Worm (Caenorhabditis elegans) whole organism, late embryonic: Measurements from ENCODE around the gene rcs-1.

Experiments used
- C08G9.2 ChIP-seq: sonication (generic microtip); optimal IDR thresholded peaks from 2 replicates; lab custom pipeline; 2016; ENCODE audit warnings: mild to moderate bottlenecking, missing genetic modification characterization, moderate library complexity, missing compliant biosample characterization
- F13H6.1 ChIP-seq: sonication (generic microtip); optimal IDR thresholded peaks from 2 replicates; lab custom pipeline; 2016; ENCODE audit warnings: missing genetic modification characterization, missing compliant biosample characterization
- K02D7.2 ChIP-seq: sonication (generic microtip); optimal IDR thresholded peaks from 2 replicates; lab custom pipeline; 2017; ENCODE audit warnings: mild to moderate bottlenecking, missing genetic modification characterization, missing compliant biosample characterization
- T23F11.4 ChIP-seq: fragments of 200-800 bp; sonication (Bioruptor generic); optimal IDR thresholded peaks from 2 replicates; lab custom pipeline; 2018; ENCODE audit warnings: mild to moderate bottlenecking, missing genetic modification characterization, missing compliant biosample characterization
- Y22D7AL.16 ChIP-seq: sonication (generic microtip); optimal IDR thresholded peaks from 2 replicates; lab custom pipeline; 2016; ENCODE audit warnings: missing genetic modification characterization, missing compliant biosample characterization
- ama-1 ChIP-seq: fragments of 150-350 bp; optimal IDR thresholded peaks from 2 replicates; lab custom pipeline; 2014
- ceh-14 ChIP-seq: sonication (generic microtip); optimal IDR thresholded peaks from 2 replicates; lab custom pipeline; 2016; ENCODE audit warnings: missing genotype, missing genetic modification characterization, missing compliant biosample characterization
- ceh-18 ChIP-seq: sonication (generic microtip); optimal IDR thresholded peaks from 2 replicates; lab custom pipeline; 2016; ENCODE audit warnings: missing genetic modification characterization, missing compliant biosample characterization
- ceh-19 ChIP-seq: fragments of 200-800 bp; sonication (Bioruptor generic); optimal IDR thresholded peaks from 2 replicates; lab custom pipeline; 2018; ENCODE audit warnings: mild to moderate bottlenecking, missing genetic modification characterization, missing compliant biosample characterization
- ceh-2 ChIP-seq: sonication (generic microtip); optimal IDR thresholded peaks from 2 replicates; lab custom pipeline; 2016; ENCODE audit warnings: missing genotype, missing genetic modification characterization, missing compliant biosample characterization
- ceh-22 ChIP-seq: sonication (generic microtip); optimal IDR thresholded peaks from 2 replicates; lab custom pipeline; 2017; ENCODE audit warnings: missing biosample characterization, missing genetic modification characterization
- ceh-30 ChIP-seq: fragments of 150-350 bp; optimal IDR thresholded peaks from 2 replicates; lab custom pipeline; 2014; ENCODE audit warnings: missing biosample characterization, missing genetic modification characterization
- ceh-48 ChIP-seq: sonication (generic microtip); optimal IDR thresholded peaks from 2 replicates; lab custom pipeline; 2016; ENCODE audit warnings: missing genetic modification characterization, inconsistent platforms, missing compliant biosample characterization
- che-1 ChIP-seq: sonication (generic microtip); optimal IDR thresholded peaks from 2 replicates; lab custom pipeline; 2016; ENCODE audit warnings: mild to moderate bottlenecking, missing genetic modification characterization, missing compliant biosample characterization
- dmd-4 ChIP-seq: sonication (generic microtip); optimal IDR thresholded peaks from 2 replicates; lab custom pipeline; 2016; ENCODE audit warnings: borderline replicate concordance, missing genetic modification characterization, missing compliant biosample characterization
- elt-2 ChIP-seq: sonication (generic microtip); optimal IDR thresholded peaks from 2 replicates; lab custom pipeline; 2016; ENCODE audit warnings: missing genetic modification reagents, missing genetic modification characterization, missing compliant biosample characterization
- elt-4 ChIP-seq: sonication (generic microtip); optimal IDR thresholded peaks from 2 replicates; lab custom pipeline; 2016; ENCODE audit warnings: missing genetic modification characterization, missing compliant biosample characterization
- fax-1 ChIP-seq: sonication (generic microtip); optimal IDR thresholded peaks from 2 replicates; lab custom pipeline; 2016; ENCODE audit warnings: missing genotype, missing genetic modification characterization, missing compliant biosample characterization
- fkh-6 ChIP-seq: sonication (generic microtip); optimal IDR thresholded peaks from 2 replicates; lab custom pipeline; 2016; ENCODE audit warnings: missing genetic modification characterization, missing compliant biosample characterization
- hlh-30 ChIP-seq: sonication (generic microtip); optimal IDR thresholded peaks from 2 replicates; lab custom pipeline; 2017; ENCODE audit warnings: antibody characterized with exemption, missing genetic modification characterization, missing compliant biosample characterization; ENCODE audit not compliant: insufficient read depth
- hlh-6 ChIP-seq: sonication (generic microtip); optimal IDR thresholded peaks from 2 replicates; lab custom pipeline; 2016; ENCODE audit warnings: missing genotype, missing genetic modification characterization, missing compliant biosample characterization
- hlh-8 ChIP-seq: sonication (generic microtip); optimal IDR thresholded peaks from 2 replicates; lab custom pipeline; 2016; ENCODE audit warnings: missing genotype, missing genetic modification characterization, missing compliant biosample characterization
- lim-6 ChIP-seq: sonication (generic microtip); optimal IDR thresholded peaks from 2 replicates; lab custom pipeline; 2016; ENCODE audit warnings: missing genetic modification characterization, missing compliant biosample characterization
- lin-11 ChIP-seq: fragments of 200-800 bp; sonication (Bioruptor generic); optimal IDR thresholded peaks from 2 replicates; lab custom pipeline; 2018; ENCODE audit warnings: mild to moderate bottlenecking, missing genetic modification characterization, missing compliant biosample characterization
- madf-2 ChIP-seq: sonication (generic microtip); optimal IDR thresholded peaks from 2 replicates; lab custom pipeline; 2017; ENCODE audit warnings: missing genetic modification characterization, missing compliant biosample characterization
- mec-3 ChIP-seq: sonication (generic microtip); optimal IDR thresholded peaks from 2 replicates; lab custom pipeline; 2016; ENCODE audit warnings: borderline replicate concordance, missing genetic modification characterization, missing compliant biosample characterization
- nfya-1 ChIP-seq: sonication (generic microtip); optimal IDR thresholded peaks from 2 replicates; lab custom pipeline; 2017; ENCODE audit warnings: missing genetic modification characterization, mild to moderate bottlenecking, missing compliant biosample characterization, antibody characterized with exemption, moderate library complexity
- odd-2 ChIP-seq: sonication (generic microtip); optimal IDR thresholded peaks from 2 replicates; lab custom pipeline; 2017; ENCODE audit warnings: antibody characterized with exemption, mild to moderate bottlenecking, missing genetic modification characterization, missing compliant biosample characterization
- pax-1 ChIP-seq: fragments of 150-350 bp; optimal IDR thresholded peaks from 2 replicates; lab custom pipeline; 2014; ENCODE audit warnings: missing biosample characterization, missing genetic modification characterization
- pha-2 ChIP-seq: sonication (generic microtip); optimal IDR thresholded peaks from 2 replicates; lab custom pipeline; 2017; ENCODE audit warnings: mild to moderate bottlenecking, missing genetic modification characterization, missing compliant biosample characterization
- pha-4 ChIP-seq: fragments of 150-350 bp; optimal IDR thresholded peaks from 2 replicates; lab custom pipeline; 2018; ENCODE audit warnings: missing biosample characterization, missing genetic modification reagents, missing genetic modification characterization
- pros-1 ChIP-seq: fragments of 150-350 bp; optimal IDR thresholded peaks from 2 replicates; lab custom pipeline; 2014; ENCODE audit warnings: missing biosample characterization, missing genetic modification reagents, missing genetic modification characterization
- ref-2 ChIP-seq: sonication (generic microtip); optimal IDR thresholded peaks from 2 replicates; lab custom pipeline; 2016; ENCODE audit warnings: missing genetic modification characterization, missing compliant biosample characterization
- rnt-1 ChIP-seq: sonication (generic microtip); optimal IDR thresholded peaks from 2 replicates; lab custom pipeline; 2016; ENCODE audit warnings: missing genetic modification characterization, missing compliant biosample characterization
- sdc-2 ChIP-seq: sonication (generic microtip); optimal IDR thresholded peaks from 2 replicates; lab custom pipeline; 2016; ENCODE audit warnings: missing genotype, missing genetic modification characterization, missing compliant biosample characterization
- syd-9 ChIP-seq: sonication (generic microtip); optimal IDR thresholded peaks from 2 replicates; lab custom pipeline; 2016; ENCODE audit warnings: mild to moderate bottlenecking, missing genetic modification characterization, moderate library complexity, missing compliant biosample characterization
- tbx-2 ChIP-seq: sonication (generic microtip); optimal IDR thresholded peaks from 2 replicates; lab custom pipeline; 2016; ENCODE audit warnings: missing genetic modification characterization, missing compliant biosample characterization
- ttx-3 ChIP-seq: sonication (generic microtip); optimal IDR thresholded peaks from 2 replicates; lab custom pipeline; 2016; ENCODE audit warnings: missing genetic modification reagents, missing genetic modification characterization, missing compliant biosample characterization
- unc-42 ChIP-seq: sonication (generic microtip); optimal IDR thresholded peaks from 2 replicates; lab custom pipeline; 2016; ENCODE audit warnings: missing genotype, missing genetic modification characterization, missing compliant biosample characterization
- unc-55 ChIP-seq: sonication (generic microtip); optimal IDR thresholded peaks from 2 replicates; lab custom pipeline; 2017; ENCODE audit warnings: missing biosample characterization, missing genetic modification reagents, missing genetic modification characterization
- zip-5 ChIP-seq: sonication (generic microtip); optimal IDR thresholded peaks from 2 replicates; lab custom pipeline; 2016; ENCODE audit warnings: missing genetic modification characterization, missing compliant biosample characterization

Gene rcs-1

DNA sequence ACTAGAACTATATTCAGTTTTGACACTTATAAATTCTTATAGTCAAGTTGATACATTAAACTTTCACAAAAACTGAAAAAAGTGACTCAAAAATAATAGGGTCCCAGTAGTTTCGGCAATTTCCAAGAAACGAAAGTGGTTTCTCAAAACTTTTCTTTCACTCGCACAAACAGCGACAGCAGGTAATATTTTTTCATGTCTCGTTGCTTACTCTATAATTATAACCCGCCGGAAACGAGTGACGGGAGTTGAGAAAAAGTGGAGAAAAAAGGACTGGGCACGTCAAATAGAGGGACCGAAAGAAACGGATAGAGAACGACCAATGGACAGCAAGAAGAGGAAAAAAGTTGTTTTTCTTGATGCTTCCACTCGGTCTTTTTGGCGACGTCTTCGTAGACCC, 28.4 kb downstream of the rcs-1 start:
- TF ChIP-seq unc-42 (tag; lab: Kevin White, UChicago) (no peak), F13H6.1 (tag; lab: Kevin White, UChicago) (no peak), ceh-14 (tag; lab: Kevin White, UChicago) (no peak), ceh-2 (tag; lab: Kevin White, UChicago) (no peak), elt-4 (no peak), ceh-18 (tag; lab: Kevin White, UChicago) (no peak), ceh-48 (tag; lab: Kevin White, UChicago) (no peak), hlh-30 (no peak), nfya-1 (tag; lab: Kevin White, UChicago) (no peak), pha-4 (tag; lab: Kevin White, UChicago) (no peak), fkh-6 (tag; lab: Kevin White, UChicago) (no peak), ceh-19 (GFP tag; lab: Kevin White, UChicago) (no peak), ttx-3 (tag; lab: Kevin White, UChicago) (no peak), elt-2 (tag; lab: Kevin White, UChicago) (no peak), che-1 (tag; lab: Kevin White, UChicago) (no peak), lim-6 (tag; lab: Kevin White, UChicago) (no peak), fax-1 (tag; lab: Kevin White, UChicago) (no peak), rnt-1 (tag; lab: Kevin White, UChicago) (no peak), ref-2 (tag; lab: Kevin White, UChicago) (no peak), lin-11 (tag; lab: Kevin White, UChicago) (no peak)

DNA sequence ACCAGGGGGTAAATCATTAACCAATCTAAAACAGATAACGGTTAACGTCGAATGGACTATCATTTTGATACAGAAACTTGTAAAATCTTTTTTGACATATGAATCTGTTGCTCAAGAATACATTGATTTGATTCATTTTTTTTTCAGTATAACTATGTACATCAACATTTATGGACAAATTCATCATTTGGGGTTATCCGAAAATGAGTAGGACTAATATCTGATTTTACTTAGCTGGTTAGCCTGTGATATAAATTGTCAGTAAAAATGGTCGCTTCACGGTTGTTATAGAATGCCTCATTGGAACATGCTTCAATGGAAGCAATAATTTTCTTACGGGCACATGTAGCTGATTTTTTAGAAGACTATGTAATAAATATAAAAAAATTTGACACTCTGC, 30.7 kb downstream of the rcs-1 start:
- TF ChIP-seq F13H6.1 (tag; lab: Kevin White, UChicago): no peak
- TF ChIP-seq ceh-30 (tag; lab: Kevin White, UChicago): no peak
- no peak for TF ChIP-seq elt-4

DNA sequence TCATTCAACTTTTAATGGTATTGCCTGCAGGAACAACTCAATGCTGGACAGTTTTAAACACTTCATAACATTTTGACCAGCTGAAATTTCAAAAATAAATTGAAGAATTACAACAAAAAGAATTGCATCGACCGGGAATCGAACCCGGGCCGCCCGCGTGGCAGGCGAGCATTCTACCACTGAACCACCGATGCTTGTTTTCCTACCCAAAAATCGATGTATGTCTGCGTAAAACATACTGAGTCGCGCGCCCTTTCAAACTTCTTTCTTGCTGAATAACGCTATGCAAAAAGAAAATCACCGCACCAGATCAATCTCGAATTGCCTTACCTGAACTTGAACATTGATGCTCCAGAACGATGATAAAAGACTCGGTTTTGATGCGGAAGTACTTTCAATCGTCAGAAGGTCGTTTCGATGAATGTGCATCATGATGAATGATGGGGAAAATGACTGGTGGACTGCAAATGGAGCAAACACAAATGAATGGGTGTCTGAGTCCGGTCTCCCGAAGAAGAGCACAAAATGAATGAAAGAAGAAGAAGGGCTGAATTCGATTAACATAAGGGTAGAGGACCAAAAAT, 31.5 kb downstream of the rcs-1 start, which contains the start of gene R04E5.7:
Gene R04E5.7 (minus strand): TSS at position 564 of the 584 bp plus-strand sequence.
- TF ChIP-seq madf-2: no peak
- TF ChIP-seq T23F11.4 (GFP tag; lab: Kevin White, UChicago): peak; percentile 36
- no peak for TF ChIP-seq odd-2 (tag; lab: Kevin White, UChicago)
- TF ChIP-seq C08G9.2 (tag; lab: Kevin White, UChicago): peak; percentile 37
- no peak for TF ChIP-seq dmd-4 (tag; lab: Kevin White, UChicago)

DNA sequence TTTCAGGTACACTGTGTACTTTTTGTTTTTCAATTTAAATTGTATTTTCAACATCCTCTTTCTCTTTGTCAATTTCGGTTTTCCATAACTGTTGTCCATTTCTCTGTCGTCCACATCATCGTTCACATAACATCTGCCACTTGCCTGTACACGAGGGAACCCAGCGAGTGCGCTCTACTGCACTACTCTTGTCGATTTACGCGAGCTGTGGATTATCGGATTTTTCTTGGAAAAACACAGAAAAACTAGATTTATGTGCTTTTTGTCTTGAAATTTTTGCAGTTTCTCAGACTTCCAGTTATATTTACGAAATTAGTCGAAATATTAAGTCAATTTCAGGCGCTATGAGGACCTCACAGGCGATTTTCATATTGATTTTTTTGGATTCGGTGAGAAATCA, 36.5 kb downstream of the rcs-1 start, which contains the start of gene chup-1:
Gene chup-1 (plus strand): TSS at position 340 of the 400 bp plus-strand sequence.
- TF ChIP-seq pros-1 (no peak), nfya-1 (tag; lab: Kevin White, UChicago) (peak; percentile 4), ceh-48 (tag; lab: Kevin White, UChicago) (peak; percentile 22)

DNA sequence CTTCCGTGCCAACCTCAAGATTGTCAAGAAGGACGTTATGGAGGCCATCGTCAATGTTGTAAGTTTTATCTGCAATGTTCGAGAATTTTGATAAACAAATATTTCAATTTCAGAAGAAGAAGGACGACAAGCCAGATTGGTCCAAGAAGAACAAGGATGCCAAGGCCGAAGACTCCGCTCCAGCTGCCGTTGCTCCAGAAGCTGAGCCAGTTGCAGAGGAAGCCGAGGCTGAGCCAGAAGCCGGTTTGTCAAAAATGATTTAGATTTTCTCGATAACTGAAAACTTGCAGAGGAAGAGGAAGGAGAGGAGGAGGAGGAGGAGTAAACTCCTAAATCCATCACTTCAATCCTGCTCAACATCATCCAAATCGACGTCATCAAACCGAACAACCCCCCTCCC, 38.2 kb downstream of the rcs-1 start:
- TF ChIP-seq ama-1: no peak
- no peak for TF ChIP-seq dmd-4 (tag; lab: Kevin White, UChicago)

DNA sequence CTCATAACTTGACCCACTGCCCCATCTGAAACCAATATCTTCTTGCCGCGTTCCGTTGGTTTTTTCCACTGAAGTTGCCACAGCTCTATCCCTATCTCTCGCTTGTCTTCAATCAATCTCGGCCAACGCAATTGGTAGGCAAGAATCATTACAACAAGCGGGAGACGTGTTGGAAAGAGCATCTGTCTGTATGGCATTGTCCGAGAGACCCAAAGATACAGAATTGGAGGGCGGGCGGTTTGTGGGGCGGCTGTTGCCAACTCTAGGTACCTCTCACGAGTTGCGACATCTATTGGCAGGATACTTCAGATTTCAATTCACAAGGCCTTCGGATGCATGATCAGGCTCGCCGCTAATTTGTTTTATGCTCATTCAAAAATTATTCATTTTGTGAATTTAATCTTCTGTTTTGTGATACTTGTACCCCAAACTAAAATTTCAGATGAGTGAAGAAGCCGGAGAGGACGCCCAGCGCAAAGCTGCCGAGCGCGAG, 39.3 kb downstream of the rcs-1 start, which contains the start of gene unc-27:
Gene unc-27 (plus strand): TSS at position 443 of the 493 bp plus-strand sequence.
- TF ChIP-seq hlh-6 (tag; lab: Kevin White, UChicago) (no peak), K02D7.2 (tag; lab: Kevin White, UChicago) (no peak), dmd-4 (tag; lab: Kevin White, UChicago) (no peak), pax-1 (tag; lab: Kevin White, UChicago) (no peak), nfya-1 (tag; lab: Kevin White, UChicago) (peak; percentile 40), ama-1 (no peak), pros-1 (no peak), rnt-1 (tag; lab: Kevin White, UChicago) (peak; percentile 75), tbx-2 (no peak), ceh-18 (tag; lab: Kevin White, UChicago) (peak; percentile 72), ceh-22 (tag; lab: Kevin White, UChicago) (no peak), pha-2 (tag; lab: Kevin White, UChicago) (no peak), lim-6 (tag; lab: Kevin White, UChicago) (no peak), F13H6.1 (tag; lab: Kevin White, UChicago) (no peak), unc-55 (GFP tag; lab: Kevin White, UChicago) (peak; percentile 71), mec-3 (no peak), Y22D7AL.16 (no peak), sdc-2 (tag; lab: Kevin White, UChicago) (no peak), syd-9 (peak; percentile 13), zip-5 (tag; lab: Kevin White, UChicago) (no peak), unc-42 (tag; lab: Kevin White, UChicago) (no peak), hlh-8 (no peak)
